Worm (Caenorhabditis elegans) whole organism, L4 larva: Measurements from ENCODE around the gene T03E6.8.

Experiments
- lin-13 ChIP-seq: fragments of 150-350 bp; optimal IDR thresholded peaks from 2 replicates; lab custom pipeline; 2014; ENCODE audit warnings: missing biosample characterization, missing genetic modification reagents, missing genetic modification characterization
- nhr-237 ChIP-seq: sonication (generic microtip); optimal IDR thresholded peaks from 2 replicates; lab custom pipeline; 2017; ENCODE audit warnings: missing biosample characterization, missing genetic modification characterization
- saeg-2 ChIP-seq: fragments of 200-800 bp; sonication (Bioruptor generic); IDR thresholded peaks from 2 replicates; pipeline ENCODE4 v1.3.6; 2022; ENCODE audit warnings: missing genetic modification reagents, missing genetic modification characterization, missing compliant biosample characterization

ce11 chrV:16595140-16595791 lies 7.7 kb downstream of the T03E6.8 start, which contains the start of gene cpl-1:
- TF ChIP-seq nhr-237 (tag; lab: Kevin White, UChicago) (no peak), saeg-2 (no peak), lin-13 (no peak)
